Fruit fly (Drosophila melanogaster) whole organism, embryonic: ENCODE data around the gene lbl.

Experiments used
- ATbp ChIP-seq: fragments of 200-800 bp; sonication (Bioruptor generic); optimal IDR thresholded peaks from 2 replicates; lab custom pipeline; 2017; ENCODE audit warnings: missing biosample characterization, mild to moderate bottlenecking, missing genetic modification characterization, missing genetic modification reagents
- Adf1 ChIP-seq: fragments of 200-800 bp; sonication (Bioruptor generic); IDR thresholded peaks from 2 replicates; pipeline ENCODE4 v1.3.6; 2022; ENCODE audit warnings: missing biosample characterization, missing genetic modification characterization
- Antp ChIP-seq: fragments of 200-800 bp; sonication (Bioruptor generic); optimal IDR thresholded peaks from 3 replicates; lab custom pipeline; 2016; ENCODE audit warnings: missing biosample characterization, missing genetic modification characterization
- Asciz ChIP-seq: fragments of 200-800 bp; sonication (Bioruptor generic); optimal IDR thresholded peaks from 2 replicates; lab custom pipeline; 2017; ENCODE audit warnings: missing biosample characterization, mild to moderate bottlenecking, missing genetic modification characterization, missing genetic modification reagents
- Awh ChIP-seq: fragments of 200-800 bp; sonication (Bioruptor generic); IDR thresholded peaks from 2 replicates; pipeline ENCODE4, ENCODE4 v1.3.6; 2022; ENCODE audit warnings: missing biosample characterization, missing genetic modification characterization
- CG10979 ChIP-seq: fragments of 200-800 bp; sonication (Bioruptor generic); optimal IDR thresholded peaks from 2 replicates; lab custom pipeline; 2018; ENCODE audit warnings: missing biosample characterization, mild to moderate bottlenecking, missing genetic modification characterization, moderate library complexity
- CG12744 ChIP-seq: fragments of 200-800 bp; sonication (Bioruptor generic); optimal IDR thresholded peaks from 2 replicates; lab custom pipeline; 2016; ENCODE audit warnings: missing biosample characterization, missing genetic modification characterization
- CG12942 ChIP-seq: fragments of 200-800 bp; sonication (Bioruptor generic); optimal IDR thresholded peaks from 3 replicates; lab custom pipeline; 2016; ENCODE audit warnings: missing biosample characterization, missing genetic modification characterization
- CG14050 ChIP-seq: fragments of 200-800 bp; sonication (Bioruptor generic); IDR thresholded peaks from 3 replicates; pipeline ENCODE4 v1.3.6; 2022; ENCODE audit warnings: missing biosample characterization, missing genetic modification characterization
- CG14441 ChIP-seq: fragments of 200-800 bp; sonication (Bioruptor generic); IDR thresholded peaks from 2 replicates; pipeline ENCODE4 v1.3.6; 2022; ENCODE audit warnings: missing biosample characterization, missing genetic modification characterization
- CG14860 ChIP-seq: fragments of 200-800 bp; sonication (Bioruptor generic); IDR thresholded peaks from 3 replicates; pipeline ENCODE4 v1.3.6; 2022; ENCODE audit warnings: missing biosample characterization, missing genetic modification characterization; ENCODE audit not compliant: partially characterized antibody
- CG15479 ChIP-seq: fragments of 200-800 bp; sonication (Bioruptor generic); optimal IDR thresholded peaks from 3 replicates; lab custom pipeline; 2019; ENCODE audit warnings: missing biosample characterization, mild to moderate bottlenecking, missing genetic modification characterization, moderate library complexity
- CG15601 ChIP-seq: fragments of 200-800 bp; sonication (Bioruptor generic); optimal IDR thresholded peaks from 3 replicates; lab custom pipeline; 2019; ENCODE audit warnings: missing biosample characterization, mild to moderate bottlenecking, missing genetic modification characterization, moderate library complexity
- CG17385 ChIP-seq: fragments of 200-800 bp; sonication (Bioruptor generic); optimal IDR thresholded peaks from 3 replicates; lab custom pipeline; 2018; ENCODE audit warnings: missing biosample characterization, mild to moderate bottlenecking, missing genetic modification characterization
- CG18011 ChIP-seq: fragments of 200-800 bp; sonication (Bioruptor generic); optimal IDR thresholded peaks from 2 replicates; lab custom pipeline; 2017; ENCODE audit warnings: missing biosample characterization, missing genetic modification characterization, mild to moderate bottlenecking, moderate library complexity, missing genotype
- CG18599 ChIP-seq: fragments of 200-800 bp; sonication (Bioruptor generic); optimal IDR thresholded peaks from 3 replicates; lab custom pipeline; 2017; ENCODE audit warnings: missing biosample characterization, missing genetic modification characterization, mild to moderate bottlenecking, moderate library complexity, missing genetic modification reagents
- CG2129 ChIP-seq: fragments of 200-800 bp; sonication (Bioruptor generic); IDR thresholded peaks from 2 replicates; pipeline ENCODE4 v1.3.6; 2022; ENCODE audit warnings: missing biosample characterization, missing genetic modification characterization; ENCODE audit not compliant: partially characterized antibody
- CG31388 ChIP-seq: fragments of 200-800 bp; sonication (Bioruptor generic); optimal IDR thresholded peaks from 2 replicates; lab custom pipeline; 2016; ENCODE audit warnings: missing biosample characterization, missing genetic modification characterization
- CG6683 ChIP-seq: fragments of 200-800 bp; sonication (Bioruptor generic); optimal IDR thresholded peaks from 2 replicates; lab custom pipeline; 2017; ENCODE audit warnings: missing biosample characterization, mild to moderate bottlenecking, missing genetic modification characterization, missing genetic modification reagents
- CG6765 ChIP-seq: fragments of 200-800 bp; sonication (Bioruptor generic); optimal IDR thresholded peaks from 3 replicates; lab custom pipeline; 2017; ENCODE audit warnings: missing biosample characterization, mild to moderate bottlenecking, missing genetic modification characterization
- CG7745 ChIP-seq: fragments of 200-800 bp; sonication (Bioruptor generic); optimal IDR thresholded peaks from 2 replicates; lab custom pipeline; 2018; ENCODE audit warnings: missing biosample characterization, mild to moderate bottlenecking, missing genetic modification characterization, moderate library complexity
- CG8478 ChIP-seq: fragments of >200 bp; optimal IDR thresholded peaks from 2 replicates; lab custom pipeline; 2018
- D19A ChIP-seq: fragments of 200-800 bp; optimal IDR thresholded peaks from 3 replicates; lab custom pipeline; 2019; ENCODE audit warnings: missing biosample characterization, mild to moderate bottlenecking, missing genetic modification characterization, moderate library complexity
- Deaf1 ChIP-seq: fragments of 200-800 bp; optimal IDR thresholded peaks from 3 replicates; lab custom pipeline; 2019; ENCODE audit warnings: missing biosample characterization, mild to moderate bottlenecking, missing genetic modification characterization, moderate library complexity
- Dref ChIP-seq: fragments of 200-800 bp; sonication (Bioruptor generic); IDR thresholded peaks from 2 replicates; pipeline ENCODE4 v1.3.6; 2022; ENCODE audit warnings: missing biosample characterization, missing genetic modification characterization
- Elba2 ChIP-seq: fragments of 200-800 bp; sonication (Bioruptor generic); optimal IDR thresholded peaks from 3 replicates; lab custom pipeline; 2016; ENCODE audit warnings: missing biosample characterization, missing genetic modification characterization
- Fer2 ChIP-seq: fragments of 200-800 bp; sonication (Bioruptor generic); optimal IDR thresholded peaks from 2 replicates; lab custom pipeline; 2018; ENCODE audit warnings: missing biosample characterization, mild to moderate bottlenecking, missing genetic modification characterization, moderate library complexity
- Kr ChIP-seq: fragments of 200-800 bp; sonication (Bioruptor generic); optimal IDR thresholded peaks from 2 replicates; lab custom pipeline; 2017; ENCODE audit warnings: missing biosample characterization, mild to moderate bottlenecking, missing genetic modification characterization
- Lhr ChIP-seq: fragments of 200-800 bp; sonication (Bioruptor generic); optimal IDR thresholded peaks from 3 replicates; lab custom pipeline; 2017; ENCODE audit warnings: mild to moderate bottlenecking, missing biosample characterization, missing genetic modification reagents, missing genetic modification characterization
- Max ChIP-seq: fragments of 200-800 bp; sonication (Bioruptor generic); optimal IDR thresholded peaks from 2 replicates; lab custom pipeline; 2016; ENCODE audit warnings: missing biosample characterization, mild to moderate bottlenecking, missing genetic modification characterization
- Med ChIP-seq: fragments of 200-800 bp; sonication (Bioruptor generic); peaks from one replicate; lab custom pipeline; 2016; ENCODE audit warnings: missing biosample characterization, missing genetic modification characterization, mild to moderate bottlenecking, inconsistent platforms, moderate library complexity
- NC2α ChIP-seq: fragments of 200-800 bp; sonication (Bioruptor generic); optimal IDR thresholded peaks from 2 replicates; lab custom pipeline; 2016; ENCODE audit warnings: missing biosample characterization, missing genetic modification characterization
- NFAT ChIP-seq: fragments of 200-800 bp; sonication (Bioruptor generic); IDR thresholded peaks from 2 replicates; pipeline ENCODE4 v1.3.6; 2022; ENCODE audit warnings: missing biosample characterization, missing genetic modification characterization
- Opbp ChIP-seq: fragments of 200-800 bp; sonication (Bioruptor generic); IDR thresholded peaks from 3 replicates; pipeline ENCODE4 v1.3.6; 2022; ENCODE audit warnings: missing biosample characterization, missing genetic modification characterization; ENCODE audit not compliant: partially characterized antibody
- Ptx1 ChIP-seq: fragments of 200-800 bp; sonication (Bioruptor generic); IDR thresholded peaks from 2 replicates; pipeline ENCODE4 v1.3.6; 2022; ENCODE audit warnings: missing biosample characterization, missing genetic modification characterization
- Ravus ChIP-seq: fragments of 200-800 bp; sonication (Bioruptor generic); IDR thresholded peaks from 2 replicates; pipeline ENCODE4 v1.3.6; 2022; ENCODE audit warnings: missing biosample characterization, missing genetic modification characterization
- ap ChIP-seq: fragments of 200-800 bp; sonication (Bioruptor generic); IDR thresholded peaks from 2 replicates; pipeline ENCODE4 v1.3.6; 2022; ENCODE audit warnings: missing biosample characterization, missing genetic modification characterization
- chn ChIP-seq: fragments of 200-800 bp; sonication (Bioruptor generic); optimal IDR thresholded peaks from 2 replicates; lab custom pipeline; 2016; ENCODE audit warnings: missing biosample characterization, missing genetic modification characterization
- ci ChIP-seq: fragments of 200-800 bp; sonication (Bioruptor generic); IDR thresholded peaks from 3 replicates; pipeline ENCODE4 v1.3.6; 2022; ENCODE audit warnings: missing biosample characterization, missing genetic modification characterization
- crc ChIP-seq: fragments of 200-800 bp; sonication (Bioruptor generic); optimal IDR thresholded peaks from 2 replicates; lab custom pipeline; 2016; ENCODE audit warnings: missing biosample characterization, missing genetic modification characterization
- dimm ChIP-seq: fragments of 200-800 bp; sonication (Bioruptor generic); IDR thresholded peaks from 2 replicates; pipeline ENCODE4 v1.3.6; 2022; ENCODE audit warnings: missing biosample characterization, missing genetic modification characterization
- gcm ChIP-seq: fragments of 200-800 bp; sonication (Bioruptor generic); optimal IDR thresholded peaks from 2 replicates; lab custom pipeline; 2019; ENCODE audit warnings: missing biosample characterization, mild to moderate bottlenecking, missing genetic modification characterization, moderate library complexity
- grn ChIP-seq: fragments of 200-800 bp; sonication (Bioruptor generic); optimal IDR thresholded peaks from 3 replicates; lab custom pipeline; 2017; ENCODE audit warnings: missing biosample characterization, missing genetic modification characterization
- ind ChIP-seq: fragments of 200-800 bp; sonication (Bioruptor generic); optimal IDR thresholded peaks from 3 replicates; lab custom pipeline; 2016; ENCODE audit warnings: missing biosample characterization, missing genetic modification characterization
- lmd ChIP-seq: fragments of 200-800 bp; sonication (Bioruptor generic); IDR thresholded peaks from 2 replicates; pipeline ENCODE4 v1.3.6; 2022; ENCODE audit warnings: missing biosample characterization, missing genetic modification characterization
- pros ChIP-seq: fragments of 200-800 bp; sonication (Bioruptor generic); optimal IDR thresholded peaks from 3 replicates; lab custom pipeline; 2019; ENCODE audit warnings: missing biosample characterization, mild to moderate bottlenecking, missing genetic modification characterization, moderate library complexity
- ranshi ChIP-seq: fragments of 200-800 bp; sonication (Bioruptor generic); IDR thresholded peaks from 2 replicates; pipeline ENCODE4 v1.3.6; 2022; ENCODE audit warnings: missing biosample characterization, missing genetic modification characterization
- sug ChIP-seq: fragments of 200-800 bp; optimal IDR thresholded peaks from 2 replicates; lab custom pipeline; 2019; ENCODE audit warnings: missing biosample characterization, mild to moderate bottlenecking, missing genetic modification characterization, moderate library complexity
- tap ChIP-seq: fragments of 200-800 bp; optimal IDR thresholded peaks from 3 replicates; lab custom pipeline; 2019; ENCODE audit warnings: missing biosample characterization, mild to moderate bottlenecking, missing genetic modification characterization, moderate library complexity
- trh ChIP-seq: fragments of 200-800 bp; sonication (Bioruptor generic); optimal IDR thresholded peaks from 2 replicates; lab custom pipeline; 2016; ENCODE audit warnings: missing biosample characterization, missing genetic modification characterization
- wek ChIP-seq: fragments of 200-800 bp; sonication (Bioruptor generic); optimal IDR thresholded peaks from 3 replicates; lab custom pipeline; 2018; ENCODE audit warnings: missing biosample characterization, mild to moderate bottlenecking, missing genetic modification characterization, moderate library complexity

The lbl gene

DNA sequence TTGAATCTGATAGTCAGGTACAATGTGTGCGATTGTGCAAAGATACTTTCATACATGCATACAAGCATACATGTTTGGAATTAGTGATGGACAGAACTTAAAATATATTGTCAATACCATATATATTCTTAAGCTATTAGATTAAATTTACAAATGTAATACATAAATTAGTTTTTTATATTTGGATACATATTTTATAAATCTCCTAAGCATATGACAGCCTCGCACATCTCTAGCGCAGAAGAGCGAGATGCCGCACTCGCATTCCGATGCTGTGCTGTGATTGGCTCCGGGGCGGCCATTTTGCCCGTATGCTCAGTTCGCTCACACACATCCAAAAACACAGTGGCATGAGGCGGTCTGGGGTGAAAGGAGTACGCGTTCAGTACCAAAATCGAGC is 55.3 kb downstream of the lbl start, which contains the start of gene tin (continued):
- TF ChIP-seq CG15601 (tag; lab: Kevin White, UChicago) (peak; percentile 93), trh (GFP tag; lab: Kevin White, UChicago) (peak; percentile 55), CG18011 (peak; percentile 59), CG12744 (GFP tag; lab: Kevin White, UChicago) (peak; percentile 5), ci (GFP tag; lab: Robert Waterston, UW) (peak; percentile 99), Adf1 (peak; percentile 81), Max (GFP tag; lab: Kevin White, UChicago) (peak; percentile 78), CG6765 (peak; percentile 47), tap (tag; lab: Kevin White, UChicago) (peak; percentile 94), Awh (GFP tag; lab: Robert Waterston, UW) (peak; percentile 97), ind (peak; percentile 83), Ravus (peak; percentile 80), Med (GFP tag; lab: Kevin White, UChicago) (peak; percentile 93), wek (GFP tag; lab: Kevin White, UChicago) (peak; percentile 26), CG18599 (GFP tag; lab: Kevin White, UChicago) (peak; percentile 94), Antp (GFP tag; lab: Kevin White, UChicago) (peak; percentile 10), Opbp (GFP tag; lab: Robert Waterston, UW) (peak; percentile 59; the same call in 1 of the 3 replicates), pros (GFP tag; lab: Kevin White, UChicago) (peak; percentile 55), CG14860 (GFP tag; lab: Robert Waterston, UW) (peak; percentile 14; the same call in 1 of the 3 replicates), Deaf1 (tag; lab: Kevin White, UChicago) (peak; percentile 73), CG14050 (GFP tag; lab: Robert Waterston, UW) (peak; percentile 95), NFAT (GFP tag; lab: Robert Waterston, UW) (peak; percentile 91), CG15479 (GFP tag; lab: Kevin White, UChicago) (peak; percentile 88), CG7745 (tag; lab: Kevin White, UChicago) (peak; percentile 40), ranshi (GFP tag; lab: Robert Waterston, UW) (peak; percentile 97), CG31388 (peak; percentile 72), CG8478 (no peak), Dref (peak; percentile 39; the same call in 1 of the 2 replicates), dimm (GFP tag; lab: Robert Waterston, UW) (peak; percentile 86), CG2129 (GFP tag; lab: Robert Waterston, UW) (peak; percentile 66), gcm (GFP tag; lab: Kevin White, UChicago) (peak; percentile 98), Ptx1 (GFP tag; lab: Robert Waterston, UW) (peak; percentile 97), D19A (peak; percentile 92), NC2α (GFP tag; lab: Kevin White, UChicago) (no peak), CG12942 (GFP tag; lab: Kevin White, UChicago) (peak; percentile 77), Elba2 (GFP tag; lab: Kevin White, UChicago) (peak; percentile 62), ap (GFP tag; lab: Robert Waterston, UW) (peak; percentile 93), chn (GFP tag; lab: Kevin White, UChicago) (peak; percentile 76), Fer2 (tag; lab: Kevin White, UChicago) (peak; percentile 73), CG10979 (tag; lab: Kevin White, UChicago) (peak; percentile 96), Asciz (GFP tag; lab: Kevin White, UChicago) (peak; percentile 89), CG6683 (GFP tag; lab: Kevin White, UChicago) (peak; percentile 69), sug (tag; lab: Kevin White, UChicago) (peak; percentile 84), crc (GFP tag; lab: Kevin White, UChicago) (peak; percentile 8), CG17385 (peak; percentile 89), lmd (GFP tag; lab: Robert Waterston, UW) (peak; percentile 92; the same call in 1 of the 2 replicates), grn (peak; percentile 47), Lhr (GFP tag; lab: Kevin White, UChicago) (peak; percentile 83), CG14441 (GFP tag; lab: Robert Waterston, UW) (peak; percentile 96), Kr (GFP tag; lab: Kevin White, UChicago) (peak; percentile 18), ATbp (GFP tag; lab: Kevin White, UChicago) (peak; percentile 90)
